Fruit fly (Drosophila melanogaster): ENCODE results near the gene Plod.
A peak's percentile ranks its signal among the peaks of the same experiment; 100 is the strongest.

Plod gene

dm6 chr3L:11201051-11201450 is 4.8 kb downstream of the Plod start, which contains the start of gene nkt:
TSS of gene nkt (plus strand) at chr3L:11201351.
- TF ChIP-seq noc (tag; optimal IDR thresholded peaks at IDR 0.05): no peak

dm6 chr3L:11199320-11199719 is 6.5 kb downstream of the Plod start, which contains the start of gene CG7607:
TSS of gene CG7607 (plus strand) at chr3L:11199620.
- no peak for TF ChIP-seq noc (tag; optimal IDR thresholded peaks at IDR 0.05)

dm6 chr3L:11198375-11198774 is 7.4 kb downstream of the Plod start:
- TF ChIP-seq noc (tag; optimal IDR thresholded peaks at IDR 0.05): no peak

dm6 chr3L:11197291-11198021 is 8.4 kb downstream of the Plod start, which contains the start of gene GlcAT-P:
TSS of gene GlcAT-P (minus strand) at chr3L:11197536.
- peak; percentile 71 for TF ChIP-seq noc (tag; optimal IDR thresholded peaks at IDR 0.05)

- TF ChIP-seq noc (tag; optimal IDR thresholded peaks at IDR 0.05): no peak
Measured at dm6 chr3L:11196860-11197259, 9.0 kb downstream of the Plod start.

dm6 chr3L:11195275-11195674 is 10.5 kb downstream of the Plod start:
- TF ChIP-seq noc (tag; optimal IDR thresholded peaks at IDR 0.05): no peak

- TF ChIP-seq noc (tag; optimal IDR thresholded peaks at IDR 0.05): no peak
Measured at dm6 chr3L:11190022-11190421, 15.8 kb downstream of the Plod start.

dm6 chr3L:11186768-11187167 is 19.0 kb downstream of the Plod start:
- TF ChIP-seq noc (tag; optimal IDR thresholded peaks at IDR 0.05): no peak

- no peak for TF ChIP-seq noc (tag; optimal IDR thresholded peaks at IDR 0.05)
Measured at dm6 chr3L:11183965-11184364, 21.9 kb downstream of the Plod start.

dm6 chr3L:11182994-11183393 is 22.8 kb downstream of the Plod start:
- no peak for TF ChIP-seq noc (tag; optimal IDR thresholded peaks at IDR 0.05)

- TF ChIP-seq noc (tag; optimal IDR thresholded peaks at IDR 0.05): no peak
Measured at dm6 chr3L:11173049-11173564, 32.7 kb downstream of the Plod start, which contains the start of gene CG14142. TSS of gene CG14142 (plus strand) at chr3L:11173514.

- no peak for TF ChIP-seq noc (tag; optimal IDR thresholded peaks at IDR 0.05)
Measured at dm6 chr3L:11169299-11170181, 36.3 kb downstream of the Plod start, which contains the start of the genes wls and Adck5. TSS of gene wls (minus strand) at chr3L:11169625. TSS of gene Adck5 (plus strand) at chr3L:11169817.

dm6 chr3L:11164899-11165298 is 40.9 kb downstream of the Plod start, which contains the start of gene Alg10:
TSS of gene Alg10 (plus strand) at chr3L:11164971.
- TF ChIP-seq noc (tag; optimal IDR thresholded peaks at IDR 0.05): no peak

- TF ChIP-seq noc (tag; optimal IDR thresholded peaks at IDR 0.05): no peak
Measured at dm6 chr3L:11155380-11155779, 50.4 kb downstream of the Plod start.

- TF ChIP-seq noc (tag; optimal IDR thresholded peaks at IDR 0.05): no peak
Measured at dm6 chr3L:11150735-11151287, 55.0 kb downstream of the Plod start, which contains the start of gene CG6216. TSS of gene CG6216 (minus strand) at chr3L:11150785.

All from whole organism, larva.